Worm (Caenorhabditis elegans) whole organism, mixed stage, embryonic: Measurements from ENCODE around the gene Y6E2A.7.

Source experiments
- nhr-28 ChIP-seq: fragments of 150-350 bp; optimal IDR thresholded peaks from 2 replicates; lab custom pipeline; 2014; ENCODE audit warnings: missing biosample characterization, missing genetic modification characterization
- unc-39 ChIP-seq: fragments of 150-350 bp; optimal IDR thresholded peaks from 2 replicates; lab custom pipeline; 2014; ENCODE audit warnings: missing biosample characterization, missing genetic modification characterization
- unc-62 ChIP-seq: fragments of 150-350 bp; optimal IDR thresholded peaks from 2 replicates; lab custom pipeline; 2014; ENCODE audit warnings: missing biosample characterization, missing genetic modification reagents, missing genetic modification characterization

DNA sequence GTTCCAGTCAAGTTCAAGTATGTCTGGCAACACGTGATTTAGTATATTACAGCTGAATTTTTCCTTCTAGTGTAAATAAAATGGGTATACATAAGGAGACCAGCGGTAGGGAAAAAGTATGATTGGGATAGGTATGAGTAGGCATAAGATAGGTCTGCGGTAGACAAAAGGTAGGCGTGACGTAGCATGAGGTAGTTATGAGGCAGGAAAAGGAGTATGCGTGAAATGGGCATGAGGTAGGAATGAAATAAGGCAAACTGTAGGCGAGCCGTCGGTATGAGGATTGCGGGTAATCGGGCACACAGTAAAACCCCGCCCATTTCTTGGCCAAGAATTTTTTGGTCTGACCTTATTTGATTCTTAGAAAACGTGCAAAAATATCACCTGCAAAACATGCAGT, 1.8 kb downstream of the Y6E2A.7 start:
- TF ChIP-seq nhr-28 (tag; lab: Kevin White, UChicago) (no peak), unc-62 (GFP tag; lab: Kevin White, UChicago) (no peak), unc-39 (tag; lab: Kevin White, UChicago) (no peak)
